Worm (Caenorhabditis elegans) whole organism, late embryonic: ENCODE data around the gene clec-175.

Source experiments
- K09A11.1 ChIP-seq: sonication (generic microtip); optimal IDR thresholded peaks from 2 replicates; lab custom pipeline; 2017; ENCODE audit warnings: antibody characterized with exemption, mild to moderate bottlenecking, missing genetic modification characterization, missing compliant biosample characterization; ENCODE audit not compliant: insufficient read depth
- Y22D7AL.16 ChIP-seq: sonication (generic microtip); optimal IDR thresholded peaks from 2 replicates; lab custom pipeline; 2016; ENCODE audit warnings: missing genetic modification characterization, missing compliant biosample characterization
- ama-1 ChIP-seq: fragments of 150-350 bp; optimal IDR thresholded peaks from 2 replicates; lab custom pipeline; 2014
- ceh-14 ChIP-seq: sonication (generic microtip); optimal IDR thresholded peaks from 2 replicates; lab custom pipeline; 2016; ENCODE audit warnings: missing genotype, missing genetic modification characterization, missing compliant biosample characterization
- ceh-18 ChIP-seq: sonication (generic microtip); optimal IDR thresholded peaks from 2 replicates; lab custom pipeline; 2016; ENCODE audit warnings: missing genetic modification characterization, missing compliant biosample characterization
- ceh-31 ChIP-seq: sonication (generic microtip); optimal IDR thresholded peaks from 2 replicates; lab custom pipeline; 2016; ENCODE audit warnings: missing genetic modification characterization, missing compliant biosample characterization
- ceh-34 ChIP-seq: sonication (generic microtip); optimal IDR thresholded peaks from 2 replicates; lab custom pipeline; 2016; ENCODE audit warnings: mild to moderate bottlenecking, missing genetic modification characterization, missing compliant biosample characterization
- ceh-9 ChIP-seq: sonication (generic microtip); optimal IDR thresholded peaks from 2 replicates; lab custom pipeline; 2016; ENCODE audit warnings: mild to moderate bottlenecking, missing genetic modification characterization, inconsistent platforms, missing compliant biosample characterization
- che-1 ChIP-seq: sonication (generic microtip); optimal IDR thresholded peaks from 2 replicates; lab custom pipeline; 2016; ENCODE audit warnings: mild to moderate bottlenecking, missing genetic modification characterization, missing compliant biosample characterization
- dve-1 ChIP-seq: sonication (generic microtip); optimal IDR thresholded peaks from 2 replicates; lab custom pipeline; 2017; ENCODE audit warnings: antibody characterized with exemption, mild to moderate bottlenecking, missing genetic modification characterization, missing compliant biosample characterization
- ets-4 ChIP-seq: sonication (generic microtip); optimal IDR thresholded peaks from 2 replicates; lab custom pipeline; 2016; ENCODE audit warnings: missing genetic modification characterization, missing compliant biosample characterization
- eyg-1 ChIP-seq: sonication (generic microtip); optimal IDR thresholded peaks from 2 replicates; lab custom pipeline; 2016; ENCODE audit warnings: missing genotype, missing genetic modification characterization, missing compliant biosample characterization
- hlh-13 ChIP-seq: fragments of 200-800 bp; sonication (Bioruptor generic); optimal IDR thresholded peaks from 2 replicates; lab custom pipeline; 2018; ENCODE audit warnings: mild to moderate bottlenecking, missing genetic modification characterization, missing compliant biosample characterization
- hlh-30 ChIP-seq: sonication (generic microtip); optimal IDR thresholded peaks from 2 replicates; lab custom pipeline; 2017; ENCODE audit warnings: antibody characterized with exemption, missing genetic modification characterization, missing compliant biosample characterization; ENCODE audit not compliant: insufficient read depth
- hlh-6 ChIP-seq: sonication (generic microtip); optimal IDR thresholded peaks from 2 replicates; lab custom pipeline; 2016; ENCODE audit warnings: missing genotype, missing genetic modification characterization, missing compliant biosample characterization
- hlh-8 ChIP-seq: sonication (generic microtip); optimal IDR thresholded peaks from 2 replicates; lab custom pipeline; 2016; ENCODE audit warnings: missing genotype, missing genetic modification characterization, missing compliant biosample characterization
- lin-11 ChIP-seq: fragments of 200-800 bp; sonication (Bioruptor generic); optimal IDR thresholded peaks from 2 replicates; lab custom pipeline; 2018; ENCODE audit warnings: mild to moderate bottlenecking, missing genetic modification characterization, missing compliant biosample characterization
- madf-2 ChIP-seq: sonication (generic microtip); optimal IDR thresholded peaks from 2 replicates; lab custom pipeline; 2017; ENCODE audit warnings: missing genetic modification characterization, missing compliant biosample characterization
- npax-4 ChIP-seq: sonication (generic microtip); optimal IDR thresholded peaks from 2 replicates; lab custom pipeline; 2016; ENCODE audit warnings: missing genetic modification characterization, missing compliant biosample characterization
- pag-3 ChIP-seq: sonication (generic microtip); optimal IDR thresholded peaks from 2 replicates; lab custom pipeline; 2016; ENCODE audit warnings: missing compliant biosample characterization, missing genetic modification characterization, borderline replicate concordance
- pax-1 ChIP-seq: fragments of 150-350 bp; optimal IDR thresholded peaks from 2 replicates; lab custom pipeline; 2014; ENCODE audit warnings: missing biosample characterization, missing genetic modification characterization
- pha-2 ChIP-seq: sonication (generic microtip); optimal IDR thresholded peaks from 2 replicates; lab custom pipeline; 2017; ENCODE audit warnings: mild to moderate bottlenecking, missing genetic modification characterization, missing compliant biosample characterization
- pros-1 ChIP-seq: fragments of 150-350 bp; optimal IDR thresholded peaks from 2 replicates; lab custom pipeline; 2014; ENCODE audit warnings: missing biosample characterization, missing genetic modification reagents, missing genetic modification characterization
- ref-2 ChIP-seq: sonication (generic microtip); optimal IDR thresholded peaks from 2 replicates; lab custom pipeline; 2016; ENCODE audit warnings: missing genetic modification characterization, missing compliant biosample characterization
- rnt-1 ChIP-seq: sonication (generic microtip); optimal IDR thresholded peaks from 2 replicates; lab custom pipeline; 2016; ENCODE audit warnings: missing genetic modification characterization, missing compliant biosample characterization
- sox-4 ChIP-seq: sonication (generic microtip); optimal IDR thresholded peaks from 2 replicates; lab custom pipeline; 2017; ENCODE audit warnings: mild to moderate bottlenecking, missing genetic modification characterization, inconsistent platforms, missing compliant biosample characterization
- syd-9 ChIP-seq: sonication (generic microtip); optimal IDR thresholded peaks from 2 replicates; lab custom pipeline; 2016; ENCODE audit warnings: mild to moderate bottlenecking, missing genetic modification characterization, moderate library complexity, missing compliant biosample characterization
- tbx-7 ChIP-seq: sonication (generic microtip); optimal IDR thresholded peaks from 2 replicates; lab custom pipeline; 2016; ENCODE audit warnings: missing genotype, missing genetic modification characterization, missing compliant biosample characterization
- ttx-3 ChIP-seq: sonication (generic microtip); optimal IDR thresholded peaks from 2 replicates; lab custom pipeline; 2016; ENCODE audit warnings: missing genetic modification reagents, missing genetic modification characterization, missing compliant biosample characterization
- unc-3 ChIP-seq, 2 experiments: fragments of 200-800 bp in 1 of 2; sonication (Bioruptor generic) in 1 of 2; sonication (generic microtip) in 1 of 2; conservative IDR thresholded peaks in 1 of 2; optimal IDR thresholded peaks in 1 of 2; 2 replicates each; pipeline versions ENCODE4 v1.3.6 to Lab custom; 2016 to 2022; ENCODE audit warnings: missing compliant biosample characterization in 2 of 2, missing genetic modification characterization in 2 of 2, missing genetic modification reagents in 1 of 2
- unc-55 ChIP-seq: sonication (generic microtip); optimal IDR thresholded peaks from 2 replicates; lab custom pipeline; 2017; ENCODE audit warnings: missing biosample characterization, missing genetic modification reagents, missing genetic modification characterization
- unc-86 ChIP-seq: sonication (generic microtip); optimal IDR thresholded peaks from 2 replicates; lab custom pipeline; 2016; ENCODE audit warnings: missing genetic modification characterization, missing compliant biosample characterization

The clec-175 gene

ce11 chrIV:4459342-4459741 lies 37.2 kb downstream of the clec-175 start:
- no peak for TF ChIP-seq pag-3 (tag; lab: Kevin White, UChicago)

ce11 chrIV:4463132-4463531 lies 41.0 kb downstream of the clec-175 start, which contains the start of gene M01H9.2:
Gene M01H9.2, minus strand, starts transcription at chrIV:4463232.
- TF ChIP-seq ceh-14 (tag; lab: Kevin White, UChicago): no peak
- TF ChIP-seq, all 69 proteins: peak for 0

DNA sequence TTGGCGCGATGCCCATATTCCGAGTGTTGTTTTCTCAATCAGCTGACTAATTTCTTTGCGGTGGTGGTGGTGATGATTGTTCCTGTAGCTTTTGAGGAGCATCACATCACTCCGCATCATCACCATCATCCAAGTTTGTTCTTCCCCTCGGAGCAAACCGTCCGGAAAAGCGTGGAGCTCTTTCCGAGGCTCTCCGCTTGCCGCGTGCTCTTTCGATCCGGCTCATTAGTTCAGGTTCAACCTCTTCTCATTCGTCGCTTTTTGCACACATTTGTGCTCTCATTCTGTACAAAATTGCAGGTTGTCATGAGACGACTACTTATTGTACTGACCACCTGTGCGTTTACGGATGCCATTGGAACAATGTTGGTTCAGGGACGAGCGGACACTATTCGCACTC lies 43.1 kb downstream of the clec-175 start, which contains the start of gene M01H9.5:
Gene M01H9.5, plus strand, starts transcription at position 301 of the 400 bp plus-strand sequence.
- TF ChIP-seq unc-3 (GFP tag; conservative IDR thresholded peaks at IDR 0.05; lab: Robert Waterston, UW): no peak
- TF ChIP-seq unc-3 (tag; optimal IDR thresholded peaks at IDR 0.05; lab: Kevin White, UChicago): no peak
- TF ChIP-seq unc-86 (tag; lab: Kevin White, UChicago): no peak
- TF ChIP-seq ceh-34 (tag; lab: Kevin White, UChicago): no peak
- TF ChIP-seq sox-4: no peak
- no peak for TF ChIP-seq tbx-7
- TF ChIP-seq pha-2 (tag; lab: Kevin White, UChicago): no peak
- TF ChIP-seq syd-9 (tag; lab: Kevin White, UChicago): no peak
- no peak for TF ChIP-seq ref-2 (tag; lab: Kevin White, UChicago)
- TF ChIP-seq, all 69 proteins: peak for 0

DNA sequence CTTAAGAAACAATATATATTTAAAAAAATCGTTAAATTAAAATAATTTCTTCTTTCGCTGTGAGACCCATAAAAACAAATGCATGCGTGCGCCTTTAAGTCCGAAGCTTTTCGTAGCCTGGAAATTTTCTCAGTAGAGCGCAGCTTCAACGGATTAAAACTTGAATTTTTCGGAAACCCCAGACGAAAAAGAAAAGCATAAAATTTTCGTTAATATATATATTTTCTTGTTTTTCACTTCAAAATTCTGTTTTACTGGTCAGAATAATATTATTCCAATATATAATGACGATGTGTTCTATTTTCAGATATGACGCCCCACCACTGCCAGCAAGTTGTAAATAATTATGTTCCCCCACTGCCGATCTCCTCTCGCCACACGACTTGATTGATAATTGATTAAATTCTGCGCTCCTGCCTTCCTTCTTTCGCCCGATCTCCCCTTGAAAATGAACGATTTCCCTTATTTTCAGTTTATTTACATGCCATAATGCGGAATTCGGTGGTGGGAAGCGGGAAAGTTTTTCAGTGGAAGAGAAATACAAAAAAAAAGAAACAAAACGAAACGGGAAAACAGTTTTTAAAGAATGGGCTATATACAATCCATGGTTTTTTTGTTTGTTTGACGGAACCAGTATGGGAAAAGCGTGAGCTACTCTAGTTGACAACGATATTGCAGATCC lies 46.1 kb downstream of the clec-175 start:
- TF ChIP-seq unc-55 (GFP tag; lab: Kevin White, UChicago) (no peak), Y22D7AL.16 (tag; lab: Kevin White, UChicago) (no peak), ceh-9 (tag; lab: Kevin White, UChicago) (no peak), ama-1 (lab: Kevin White, UChicago) (peak; percentile 40), K09A11.1 (tag; lab: Kevin White, UChicago) (no peak), eyg-1 (tag; lab: Kevin White, UChicago) (no peak)

- no peak for TF ChIP-seq pag-3 (tag; lab: Kevin White, UChicago)
- no peak for TF ChIP-seq ets-4 (tag; lab: Kevin White, UChicago)
- TF ChIP-seq pax-1 (tag; lab: Kevin White, UChicago): no peak
- no peak for TF ChIP-seq pros-1 (tag; lab: Kevin White, UChicago)
- no peak for TF ChIP-seq hlh-13 (GFP tag; lab: Kevin White, UChicago)
- no peak for TF ChIP-seq hlh-30 (tag; lab: Kevin White, UChicago)
- no peak for TF ChIP-seq ceh-14 (tag; lab: Kevin White, UChicago)
- TF ChIP-seq ref-2 (tag; lab: Kevin White, UChicago): no peak
- TF ChIP-seq rnt-1: no peak
- TF ChIP-seq, all 69 proteins: peak for 0
Measured at ce11 chrIV:4469055-4469454, 46.9 kb downstream of the clec-175 start.

DNA sequence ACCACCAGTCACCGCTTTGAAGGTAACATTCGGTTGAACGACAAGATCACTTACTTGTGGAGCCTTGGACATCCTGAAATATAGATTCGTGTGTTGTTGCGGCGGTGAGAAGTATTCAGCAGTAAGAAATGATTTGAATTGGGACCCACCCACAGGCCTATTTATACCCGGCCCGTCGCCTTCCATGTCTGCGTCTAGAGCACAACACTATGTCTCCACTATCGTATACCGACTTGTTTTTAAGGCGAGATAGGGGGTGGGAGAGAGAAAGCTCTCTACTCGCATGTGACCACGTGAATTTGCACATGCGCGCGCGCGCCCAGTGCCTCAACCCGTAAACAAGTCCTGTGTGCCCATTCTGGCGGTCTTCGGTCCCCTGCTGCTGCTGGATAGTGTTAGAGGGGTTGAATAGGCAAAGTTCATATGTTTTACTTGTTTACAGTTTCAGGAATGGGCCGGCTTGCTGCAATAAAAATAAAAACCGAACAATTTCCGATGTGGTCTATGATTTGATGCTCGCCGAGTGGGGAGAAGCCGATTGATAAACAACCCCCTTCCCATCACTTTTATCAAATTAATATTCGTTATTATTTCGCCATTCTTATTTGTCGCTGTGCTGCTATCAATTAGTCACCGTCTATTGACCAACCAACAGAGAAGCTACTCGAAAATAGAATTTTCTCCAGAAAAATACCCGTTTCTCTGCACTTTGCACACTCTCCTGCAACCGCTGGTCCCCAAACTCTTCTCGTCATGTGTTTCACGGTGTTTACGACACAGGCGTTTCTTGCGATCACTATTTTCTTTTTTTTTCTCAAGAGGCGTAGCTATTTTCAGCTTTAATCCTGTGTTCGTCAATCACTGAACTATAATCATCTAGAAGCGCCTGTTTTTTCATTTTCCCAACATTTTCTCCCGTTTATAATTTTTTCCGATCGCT lies 47.9 kb downstream of the clec-175 start:
- TF ChIP-seq dve-1 (tag; lab: Kevin White, UChicago) (no peak), ttx-3 (tag; lab: Kevin White, UChicago) (no peak), che-1 (tag; lab: Kevin White, UChicago) (no peak), hlh-8 (tag; lab: Kevin White, UChicago) (no peak), unc-86 (tag; lab: Kevin White, UChicago) (no peak), ceh-31 (tag; lab: Kevin White, UChicago) (peak; percentile 19), syd-9 (tag; lab: Kevin White, UChicago) (no peak), madf-2 (tag; lab: Kevin White, UChicago) (no peak), hlh-30 (tag; lab: Kevin White, UChicago) (peak; percentile 89), unc-55 (GFP tag; lab: Kevin White, UChicago) (no peak), ref-2 (tag; lab: Kevin White, UChicago) (no peak), lin-11 (tag; lab: Kevin White, UChicago) (no peak), hlh-6 (no peak), ceh-18 (peak; percentile 6), npax-4 (tag; lab: Kevin White, UChicago) (no peak)
